Worm (Caenorhabditis elegans) whole organism, midembryonic: ENCODE measurements around the gene T19D12.6.

ENCODE experiments used
- T22C8.4 ChIP-seq: fragments of 200-800 bp; sonication (Bioruptor generic); IDR thresholded peaks from 2 replicates; pipeline ENCODE4 v1.3.6; 2022; ENCODE audit warnings: missing genetic modification characterization, missing compliant biosample characterization
- flt-1 ChIP-seq: fragments of 200-800 bp; sonication (Bioruptor generic); IDR thresholded peaks from 2 replicates; pipeline ENCODE4 v1.3.6; 2022; ENCODE audit warnings: missing genetic modification characterization, missing compliant biosample characterization
- med-1 ChIP-seq: sonication (generic microtip); optimal IDR thresholded peaks from 2 replicates; lab custom pipeline; 2017; ENCODE audit warnings: missing genetic modification characterization, mild to moderate bottlenecking, missing compliant biosample characterization, antibody characterized with exemption, missing genetic modification reagents; ENCODE audit not compliant: insufficient read depth
- ztf-23 ChIP-seq: fragments of 200-800 bp; sonication (Bioruptor generic); IDR thresholded peaks from 2 replicates; pipeline ENCODE4 v1.3.6; 2022; ENCODE audit warnings: missing genetic modification reagents, missing genetic modification characterization, missing compliant biosample characterization

DNA sequence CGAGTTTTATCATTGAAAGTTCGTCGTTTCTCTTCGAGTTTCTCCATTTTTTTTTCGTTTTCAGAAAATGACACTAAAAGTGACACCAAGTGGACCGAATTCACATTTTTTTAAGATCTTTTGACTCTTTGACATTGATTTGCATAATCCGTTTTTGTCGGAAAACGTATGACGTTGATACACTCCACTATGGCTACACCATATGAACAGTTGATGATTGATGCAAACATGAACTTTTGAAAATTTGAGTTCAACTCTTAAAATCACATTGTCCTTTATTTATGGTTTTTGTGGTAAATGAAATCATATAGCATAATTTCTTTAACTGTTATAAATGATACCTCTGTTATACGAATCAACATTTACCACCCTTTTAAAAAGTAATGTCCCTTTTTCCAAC, 15.8 kb upstream of the T19D12.6 start, which contains the start of gene T19D12.10:
- TF ChIP-seq T22C8.4 (GFP tag; lab: Robert Waterston, UW): no peak
- TF ChIP-seq ztf-23: no peak
- TF ChIP-seq flt-1 (GFP tag; lab: Robert Waterston, UW): no peak
- TF ChIP-seq med-1: no peak
